Fruit fly (Drosophila melanogaster) whole organism, wandering third instar larva: ENCODE data around the gene wts.

Experiments used
- Abd-B ChIP-seq: fragments of >200 bp; optimal IDR thresholded peaks from 2 replicates; lab custom pipeline; 2017; ENCODE audit warnings: missing biosample characterization, missing genetic modification characterization
- CG32264 ChIP-seq: fragments of 200-800 bp; sonication (Bioruptor generic); optimal IDR thresholded peaks from 2 replicates; lab custom pipeline; 2016; ENCODE audit warnings: missing biosample characterization, missing genetic modification characterization
- CG9705 ChIP-seq: fragments of 200-800 bp; sonication (Bioruptor generic); optimal IDR thresholded peaks from 2 replicates; lab custom pipeline; 2018; ENCODE audit warnings: missing biosample characterization, mild to moderate bottlenecking, missing genetic modification characterization
- CrebA ChIP-seq: fragments of 200-800 bp; sonication (Bioruptor generic); optimal IDR thresholded peaks from 2 replicates; lab custom pipeline; 2016; ENCODE audit warnings: missing biosample characterization, mild to moderate bottlenecking, missing genetic modification characterization, borderline replicate concordance
- Dfd ChIP-seq: fragments of >200 bp; optimal IDR thresholded peaks from 2 replicates; lab custom pipeline; 2017; ENCODE audit warnings: missing biosample characterization, missing genetic modification characterization
- Dif ChIP-seq: fragments of 200-275, 200-300 bp; sonication (Bioruptor generic); optimal IDR thresholded peaks from 2 replicates; lab custom pipeline; 2018; ENCODE audit warnings: missing biosample characterization, missing genetic modification characterization; ENCODE audit not compliant: partially characterized antibody
- GATAd ChIP-seq: sonication (Bioruptor generic); optimal IDR thresholded peaks from 2 replicates; lab custom pipeline; 2016; ENCODE audit warnings: missing biosample characterization, missing genetic modification characterization
- HLH106 ChIP-seq: fragments of 200-800 bp; optimal IDR thresholded peaks from 3 replicates; lab custom pipeline; 2019; ENCODE audit warnings: missing biosample characterization, mild to moderate bottlenecking, missing genetic modification characterization, moderate library complexity
- Hnf4 ChIP-seq: fragments of 200-800 bp; sonication (Bioruptor generic); optimal IDR thresholded peaks from 2 replicates; lab custom pipeline; 2016; ENCODE audit warnings: missing biosample characterization, mild to moderate bottlenecking, missing genetic modification characterization
- Hr78 ChIP-seq: fragments of >200 bp; optimal IDR thresholded peaks from 2 replicates; lab custom pipeline; 2017; ENCODE audit warnings: missing biosample characterization, missing genetic modification characterization
- Hr83 ChIP-seq: fragments of 200-300 bp; sonication (Bioruptor generic); optimal IDR thresholded peaks from 2 replicates; lab custom pipeline; 2016; ENCODE audit warnings: missing biosample characterization, mild to moderate bottlenecking, missing genetic modification characterization, moderate library complexity; ENCODE audit not compliant: poor library complexity, severe bottlenecking
- Jra ChIP-seq: sonication (Bioruptor generic); optimal IDR thresholded peaks from 2 replicates; lab custom pipeline; 2016; ENCODE audit warnings: missing biosample characterization, missing genetic modification characterization
- Mio ChIP-seq: sonication (Bioruptor generic); optimal IDR thresholded peaks from 2 replicates; lab custom pipeline; 2016; ENCODE audit warnings: missing biosample characterization, missing genetic modification characterization
- Myc ChIP-seq: fragments of >200 bp; optimal IDR thresholded peaks from 2 replicates; lab custom pipeline; 2017
- N ChIP-seq: fragments of >200 bp; optimal IDR thresholded peaks from 2 replicates; lab custom pipeline; 2018; ENCODE audit warnings: missing biosample characterization, missing external identifiers, missing genetic modification characterization
- OdsH ChIP-seq: fragments of 200-800 bp; sonication (Bioruptor generic); optimal IDR thresholded peaks from 2 replicates; lab custom pipeline; 2016; ENCODE audit warnings: missing biosample characterization, mild to moderate bottlenecking, missing genetic modification characterization
- Rel ChIP-seq, 2 experiments: fragments of 200-800 bp; sonication (Bioruptor generic) in 1 of 2; optimal IDR thresholded peaks; 2 replicates in 1 of 2; 3 replicates in 1 of 2; lab custom pipeline; 2016 to 2019; ENCODE audit warnings: mild to moderate bottlenecking in 2 of 2, missing biosample characterization in 2 of 2, missing genetic modification characterization in 2 of 2, moderate library complexity in 1 of 2
- Sp1 ChIP-seq: fragments of 200-800 bp; sonication (Bioruptor generic); optimal IDR thresholded peaks from 3 replicates; lab custom pipeline; 2019; ENCODE audit warnings: missing biosample characterization, mild to moderate bottlenecking, missing genetic modification characterization, moderate library complexity
- Vsx2 ChIP-seq: fragments of 200-300, 225-300 bp; sonication (Bioruptor generic); optimal IDR thresholded peaks from 2 replicates; lab custom pipeline; 2018; ENCODE audit warnings: missing biosample characterization, missing genetic modification characterization; ENCODE audit not compliant: partially characterized antibody
- br ChIP-seq: fragments of 200-800 bp; sonication (Bioruptor generic); optimal IDR thresholded peaks from 2 replicates; lab custom pipeline; 2016; ENCODE audit warnings: missing biosample characterization, missing genetic modification characterization
- brk ChIP-seq: fragments of 200-800 bp; sonication (Bioruptor generic); optimal IDR thresholded peaks from 2 replicates; lab custom pipeline; 2016; ENCODE audit warnings: missing biosample characterization, mild to moderate bottlenecking, missing genetic modification characterization
- dl ChIP-seq, 2 experiments: fragments of 175-275, 200-275 bp in 1 of 2; fragments of 200-275 bp in 1 of 2; sonication (Bioruptor generic); optimal IDR thresholded peaks; lab custom pipeline; 2018; ENCODE audit warnings: mild to moderate bottlenecking in 2 of 2, missing biosample characterization in 2 of 2, missing genetic modification characterization in 2 of 2, moderate library complexity in 2 of 2; ENCODE audit not compliant: partially characterized antibody in 2 of 2, insufficient read depth in 1 of 2
- dmrt93B ChIP-seq: fragments of 200-800 bp; sonication (Bioruptor generic); optimal IDR thresholded peaks from 2 replicates; lab custom pipeline; 2018; ENCODE audit warnings: missing biosample characterization, mild to moderate bottlenecking, missing genetic modification characterization
- dsf ChIP-seq: sonication (Bioruptor generic); optimal IDR thresholded peaks from 2 replicates; lab custom pipeline; 2016; ENCODE audit warnings: missing biosample characterization, missing genetic modification characterization, borderline replicate concordance
- ey ChIP-seq: fragments of 200-800 bp; sonication (Bioruptor generic); optimal IDR thresholded peaks from 2 replicates; lab custom pipeline; 2016; ENCODE audit warnings: missing biosample characterization, missing genetic modification characterization
- foxo ChIP-seq, 2 experiments: fragments of 200-800 bp; sonication (Bioruptor generic); optimal IDR thresholded peaks; 2 replicates in 1 of 2; 3 replicates in 1 of 2; lab custom pipeline; 2016 to 2017; ENCODE audit warnings: missing biosample characterization in 2 of 2, missing genetic modification characterization in 2 of 2
- fru ChIP-seq: fragments of 200-800 bp; sonication (Bioruptor generic); optimal IDR thresholded peaks from 3 replicates; lab custom pipeline; 2016; ENCODE audit warnings: missing biosample characterization, mild to moderate bottlenecking, missing genetic modification characterization
- h ChIP-seq: fragments of 200-800 bp; sonication (Bioruptor generic); optimal IDR thresholded peaks from 3 replicates; lab custom pipeline; 2016; ENCODE audit warnings: missing biosample characterization, mild to moderate bottlenecking, missing genetic modification characterization
- jim ChIP-seq: fragments of 175-275, 200-325 bp; sonication (Bioruptor generic); optimal IDR thresholded peaks from 2 replicates; lab custom pipeline; 2016; ENCODE audit warnings: missing biosample characterization, mild to moderate bottlenecking, missing genetic modification characterization
- lola ChIP-seq: fragments of >200 bp; optimal IDR thresholded peaks from 2 replicates; lab custom pipeline; 2017; ENCODE audit warnings: missing biosample characterization, missing genetic modification characterization
- pan ChIP-seq: fragments of >200 bp; optimal IDR thresholded peaks from 2 replicates; lab custom pipeline; 2017
- psq ChIP-seq: fragments of 200-800 bp; sonication (Bioruptor generic); optimal IDR thresholded peaks from 3 replicates; lab custom pipeline; 2017; ENCODE audit warnings: missing biosample characterization, mild to moderate bottlenecking, missing genetic modification characterization, moderate library complexity
- rgr ChIP-seq: fragments of 200-800 bp; sonication (Bioruptor generic); optimal IDR thresholded peaks from 3 replicates; lab custom pipeline; 2016; ENCODE audit warnings: missing biosample characterization, mild to moderate bottlenecking, missing genetic modification characterization
- sage ChIP-seq: fragments of 200-800 bp; sonication (Bioruptor generic); optimal IDR thresholded peaks from 2 replicates; lab custom pipeline; 2016; ENCODE audit warnings: missing biosample characterization, mild to moderate bottlenecking, missing genetic modification characterization
- sv ChIP-seq: fragments of 200-800 bp; sonication (Bioruptor generic); optimal IDR thresholded peaks from 3 replicates; lab custom pipeline; 2016; ENCODE audit warnings: missing biosample characterization, missing genetic modification characterization
- tai ChIP-seq: sonication (Bioruptor generic); optimal IDR thresholded peaks from 2 replicates; lab custom pipeline; 2016; ENCODE audit warnings: missing biosample characterization, missing genetic modification characterization
- usp ChIP-seq: fragments of >200 bp; optimal IDR thresholded peaks from 2 replicates; lab custom pipeline; 2017; ENCODE audit warnings: missing biosample characterization, missing genetic modification characterization
- woc ChIP-seq: sonication (Bioruptor generic); optimal IDR thresholded peaks from 2 replicates; lab custom pipeline; 2016; ENCODE audit warnings: missing biosample characterization, mild to moderate bottlenecking, missing genetic modification characterization

The wts gene

dm6 chr3R:30796715-30797114 is 9.7 kb downstream of the wts start:
- TF ChIP-seq Rel (GFP tag; optimal IDR thresholded peaks at IDR 0.05; lab: Kevin White, UChicago) (no peak), Rel (tag; optimal IDR thresholded peaks at IDR 0.05; lab: Kevin White, UChicago) (no peak), CrebA (no peak), HLH106 (tag; lab: Kevin White, UChicago) (peak; percentile 48), psq (GFP tag; lab: Kevin White, UChicago) (no peak), CG32264 (GFP tag; lab: Kevin White, UChicago) (no peak), OdsH (GFP tag; lab: Kevin White, UChicago) (peak; percentile 34), pan (lab: Kevin White, UChicago) (no peak), sage (no peak), h (GFP tag; lab: Kevin White, UChicago) (peak; percentile 40), Jra (GFP tag; lab: Kevin White, UChicago) (no peak), jim (no peak), Hr83 (GFP tag; lab: Kevin White, UChicago) (no peak), GATAd (GFP tag; lab: Kevin White, UChicago) (no peak), woc (GFP tag; lab: Kevin White, UChicago) (no peak), rgr (GFP tag; lab: Kevin White, UChicago) (peak; percentile 52), Dfd (no peak), Dif (GFP tag; lab: Kevin White, UChicago) (no peak), tai (no peak), brk (GFP tag; lab: Kevin White, UChicago) (no peak), dsf (GFP tag; lab: Kevin White, UChicago) (no peak), Hr78 (GFP tag; lab: Kevin White, UChicago) (no peak), Abd-B (GFP tag; lab: Kevin White, UChicago) (no peak), fru (GFP tag; lab: Kevin White, UChicago) (peak; percentile 22), Vsx2 (GFP tag; lab: Kevin White, UChicago) (no peak), sv (GFP tag; lab: Kevin White, UChicago) (no peak), dl (GFP tag; optimal IDR thresholded peaks at IDR 0.05; lab: Kevin White, UChicago; ENCODE audit: insufficient read depth in 1 of 2, partially characterized antibody in 2 of 2) (no peak), Myc (lab: Kevin White, UChicago) (no peak), N (GFP tag; lab: Kevin White, UChicago) (no peak), dmrt93B (GFP tag; lab: Kevin White, UChicago) (peak; percentile 15), foxo (GFP tag; optimal IDR thresholded peaks at IDR 0.05; lab: Kevin White, UChicago) (peak in 1 of 2 experiments; percentile 34), Mio (GFP tag; lab: Kevin White, UChicago) (no peak), CG9705 (GFP tag; lab: Kevin White, UChicago) (no peak), usp (no peak), br (GFP tag; lab: Kevin White, UChicago) (no peak), Hnf4 (GFP tag; lab: Kevin White, UChicago) (peak; percentile 51), Sp1 (GFP tag; lab: Kevin White, UChicago) (peak; percentile 16), lola (no peak), ey (GFP tag; lab: Kevin White, UChicago) (peak; percentile 72)

dm6 chr3R:30794564-30795313 is 11.7 kb downstream of the wts start:
- no peak for TF ChIP-seq Abd-B (GFP tag; lab: Kevin White, UChicago)
- peak; percentile 34 for TF ChIP-seq Vsx2 (GFP tag; lab: Kevin White, UChicago)
- TF ChIP-seq dl (GFP tag; optimal IDR thresholded peaks at IDR 0.05; lab: Kevin White, UChicago; ENCODE audit: insufficient read depth in 1 of 2, partially characterized antibody in 2 of 2), result peak in 1 of 2 experiments; percentile 31
- peak; percentile 2 for TF ChIP-seq br (GFP tag; lab: Kevin White, UChicago)
- TF ChIP-seq Rel (GFP tag; optimal IDR thresholded peaks at IDR 0.05; lab: Kevin White, UChicago), result no peak
- TF ChIP-seq Rel (tag; optimal IDR thresholded peaks at IDR 0.05; lab: Kevin White, UChicago), result peak; percentile 21
- no peak for TF ChIP-seq usp
- no peak for TF ChIP-seq Sp1 (GFP tag; lab: Kevin White, UChicago)
- peak; percentile 4 for TF ChIP-seq rgr (GFP tag; lab: Kevin White, UChicago)
- peak; percentile 16 for TF ChIP-seq jim
- TF ChIP-seq HLH106 (tag; lab: Kevin White, UChicago), result no peak
- peak in 1 of 2 experiments; percentile 31 for TF ChIP-seq foxo (GFP tag; optimal IDR thresholded peaks at IDR 0.05; lab: Kevin White, UChicago)
- TF ChIP-seq woc (GFP tag; lab: Kevin White, UChicago), result peak; percentile 87
- no peak for TF ChIP-seq brk (GFP tag; lab: Kevin White, UChicago)
- TF ChIP-seq Dif (GFP tag; lab: Kevin White, UChicago), result no peak
- TF ChIP-seq h (GFP tag; lab: Kevin White, UChicago), result peak; percentile 5
- TF ChIP-seq fru (GFP tag; lab: Kevin White, UChicago), result peak; percentile 28
- TF ChIP-seq OdsH (GFP tag; lab: Kevin White, UChicago), result peak; percentile 6
- TF ChIP-seq psq (GFP tag; lab: Kevin White, UChicago), result peak; percentile 100
